Worm (Caenorhabditis elegans) whole organism, L1 larva: ENCODE measurements around the gene pfd-2.
A peak's percentile ranks its signal among the peaks of the same experiment; 100 is the strongest.

Experiments used
- Y116A8C.19 ChIP-seq: sonication (generic microtip); optimal IDR thresholded peaks from 2 replicates; lab custom pipeline; 2016; ENCODE audit warnings: missing compliant biosample characterization, missing genetic modification characterization, borderline replicate concordance
- alr-1 ChIP-seq: fragments of 200-800 bp; sonication (Bioruptor generic); optimal IDR thresholded peaks from 2 replicates; lab custom pipeline; 2018; ENCODE audit warnings: borderline replicate concordance, mild to moderate bottlenecking, missing genetic modification characterization, missing compliant biosample characterization
- ama-1 ChIP-seq: fragments of 150-350 bp; optimal IDR thresholded peaks from 2 replicates; lab custom pipeline; 2014
- efl-1 ChIP-seq, 4 experiments: fragments of 150-350 bp; optimal IDR thresholded peaks in 3 of 4; peaks in 1 of 4; 1 replicate in 1 of 4; 2 replicates in 3 of 4; lab custom pipeline; 2014; ENCODE audit warnings: missing biosample characterization in 2 of 4, missing genetic modification characterization in 2 of 4, missing genetic modification reagents in 2 of 4
- egl-27 ChIP-seq, 2 experiments: fragments of 150-350 bp in 1 of 2; sonication (generic microtip); optimal IDR thresholded peaks; 3 replicates each; lab custom pipeline; 2017 to 2018; ENCODE audit warnings: missing biosample characterization in 2 of 2, missing genetic modification characterization in 2 of 2, missing genetic modification reagents in 2 of 2
- mdl-1 ChIP-seq, 2 experiments: fragments of 150-350 bp; optimal IDR thresholded peaks; 2 replicates each; lab custom pipeline; 2014 to 2017; ENCODE audit warnings: missing biosample characterization in 2 of 2, missing genetic modification characterization in 2 of 2, inconsistent platforms in 1 of 2
- pqm-1 ChIP-seq: sonication (generic microtip); optimal IDR thresholded peaks from 3 replicates; lab custom pipeline; 2017; ENCODE audit warnings: missing biosample characterization, missing genetic modification characterization
- sox-4 ChIP-seq: sonication (generic microtip); optimal IDR thresholded peaks from 2 replicates; lab custom pipeline; 2016; ENCODE audit warnings: missing genetic modification characterization, missing compliant biosample characterization
- zip-4 ChIP-seq: fragments of 200-800 bp; sonication (Bioruptor generic); optimal IDR thresholded peaks from 2 replicates; lab custom pipeline; 2018; ENCODE audit warnings: mild to moderate bottlenecking, missing genetic modification characterization, moderate library complexity, missing compliant biosample characterization
- ztf-4 ChIP-seq: fragments of 150-350 bp; optimal IDR thresholded peaks from 2 replicates; lab custom pipeline; 2014; ENCODE audit warnings: missing biosample characterization, missing genetic modification characterization

ce11 chrII:4320455-4320854 is 6.1 kb upstream of the pfd-2 start, which contains the start of gene Y52E8A.2:
- TF ChIP-seq mdl-1 (tag; optimal IDR thresholded peaks at IDR 0.05; lab: Kevin White, UChicago) (no peak), Y116A8C.19 (tag; lab: Kevin White, UChicago) (no peak), alr-1 (tag; lab: Kevin White, UChicago) (no peak), ama-1 (lab: Kevin White, UChicago) (no peak), pqm-1 (tag; lab: Kevin White, UChicago) (no peak), egl-27 (tag; optimal IDR thresholded peaks at IDR 0.05; lab: Kevin White, UChicago) (no peak), efl-1 (optimal IDR thresholded peaks at IDR 0.05; lab: Kevin White, UChicago) (no peak), efl-1 (GFP tag; optimal IDR thresholded peaks at IDR 0.05 in 1 of 2; lab: Kevin White, UChicago) (peak in 1 of 2 experiments; percentile 32), ztf-4 (tag; lab: Kevin White, UChicago) (no peak), sox-4 (tag; lab: Kevin White, UChicago) (no peak), zip-4 (GFP tag; lab: Kevin White, UChicago) (no peak)
